Fruit fly (Drosophila melanogaster) whole organism, prepupa: ENCODE measurements around the gene Pmvk.
A peak's percentile ranks its signal among the peaks of the same experiment; 100 is the strongest.

ENCODE experiments used
- Blimp-1 ChIP-seq: fragments of 200-800 bp; sonication (Bioruptor generic); optimal IDR thresholded peaks from 3 replicates; lab custom pipeline; 2017; ENCODE audit warnings: missing biosample characterization, missing genetic modification characterization, mild to moderate bottlenecking, moderate library complexity, missing genetic modification reagents
- CG10631 ChIP-seq: fragments of 200-800 bp; sonication (Bioruptor generic); optimal IDR thresholded peaks from 2 replicates; lab custom pipeline; 2016; ENCODE audit warnings: missing biosample characterization, missing genetic modification characterization
- CG10669 ChIP-seq: fragments of 200-800 bp; sonication (Bioruptor generic); optimal IDR thresholded peaks from 3 replicates; lab custom pipeline; 2018; ENCODE audit warnings: missing biosample characterization, mild to moderate bottlenecking, missing genetic modification characterization, moderate library complexity
- CG11294 ChIP-seq: fragments of 200-800 bp; sonication (Bioruptor generic); IDR thresholded peaks from 2 replicates; pipeline ENCODE4 v1.3.6; 2022; ENCODE audit warnings: missing biosample characterization, missing genetic modification characterization
- CG11762 ChIP-seq: fragments of 200-800 bp; sonication (Bioruptor generic); optimal IDR thresholded peaks from 3 replicates; lab custom pipeline; 2016; ENCODE audit warnings: missing biosample characterization, missing genetic modification characterization; ENCODE audit not compliant: insufficient read depth
- CG11902 ChIP-seq: fragments of 200-800 bp; sonication (Bioruptor generic); optimal IDR thresholded peaks from 3 replicates; lab custom pipeline; 2016; ENCODE audit warnings: missing biosample characterization, missing genetic modification characterization
- CG16779 ChIP-seq: fragments of 200-800 bp; sonication (Bioruptor generic); optimal IDR thresholded peaks from 3 replicates; lab custom pipeline; 2017; ENCODE audit warnings: missing biosample characterization, mild to moderate bottlenecking, missing genetic modification characterization
- CG3032 ChIP-seq: fragments of 200-800 bp; optimal IDR thresholded peaks from 2 replicates; lab custom pipeline; 2019; ENCODE audit warnings: missing biosample characterization, mild to moderate bottlenecking, missing genetic modification characterization, moderate library complexity
- CG31627 ChIP-seq: fragments of 200-800 bp; sonication (Bioruptor generic); optimal IDR thresholded peaks from 3 replicates; lab custom pipeline; 2016; ENCODE audit warnings: missing biosample characterization, missing genetic modification characterization
- CG34406 ChIP-seq: fragments of 200-800 bp; sonication (Bioruptor generic); optimal IDR thresholded peaks from 3 replicates; lab custom pipeline; 2016; ENCODE audit warnings: missing biosample characterization, missing genetic modification characterization
- CG6163 ChIP-seq: fragments of 200-800 bp; sonication (Bioruptor generic); IDR thresholded peaks from 3 replicates; pipeline ENCODE4 v1.3.6; 2022; ENCODE audit warnings: missing biosample characterization, missing genetic modification characterization
- CG6276 ChIP-seq: fragments of 200-800 bp; sonication (Bioruptor generic); optimal IDR thresholded peaks from 2 replicates; lab custom pipeline; 2017; ENCODE audit warnings: missing biosample characterization, mild to moderate bottlenecking, missing genetic modification characterization
- CG6792 ChIP-seq: fragments of 200-800 bp; sonication (Bioruptor generic); optimal IDR thresholded peaks from 3 replicates; lab custom pipeline; 2016; ENCODE audit warnings: missing biosample characterization, missing genetic modification characterization
- CG6808 ChIP-seq: fragments of 200-800 bp; sonication (Bioruptor generic); optimal IDR thresholded peaks from 3 replicates; lab custom pipeline; 2017; ENCODE audit warnings: missing biosample characterization, missing genetic modification characterization, mild to moderate bottlenecking, moderate library complexity, missing genetic modification reagents
- CG6854 ChIP-seq: fragments of 200-800 bp; sonication (Bioruptor generic); optimal IDR thresholded peaks from 2 replicates; lab custom pipeline; 2017; ENCODE audit warnings: missing biosample characterization, mild to moderate bottlenecking, missing genetic modification characterization
- CG8119 ChIP-seq: fragments of 200-800 bp; sonication (Bioruptor generic); IDR thresholded peaks from 3 replicates; pipeline ENCODE4 v1.3.6; 2022; ENCODE audit warnings: missing biosample characterization, missing genetic modification characterization
- CG8632 ChIP-seq: fragments of 200-800 bp; sonication (Bioruptor generic); optimal IDR thresholded peaks from 3 replicates; lab custom pipeline; 2016; ENCODE audit warnings: missing biosample characterization, missing genetic modification characterization
- CG9139 ChIP-seq: fragments of 200-800 bp; sonication (Bioruptor generic); optimal IDR thresholded peaks from 3 replicates; lab custom pipeline; 2017; ENCODE audit warnings: missing biosample characterization, mild to moderate bottlenecking, missing genetic modification characterization
- Eip75B ChIP-seq: fragments of 200-800 bp; sonication (Bioruptor generic); optimal IDR thresholded peaks from 3 replicates; lab custom pipeline; 2016; ENCODE audit warnings: missing biosample characterization, missing genetic modification characterization
- Eip78C ChIP-seq: fragments of 200-800 bp; sonication (Bioruptor generic); peaks from one replicate; lab custom pipeline; 2016; ENCODE audit warnings: missing biosample characterization, missing genetic modification characterization
- Eip93F ChIP-seq: fragments of 200-800 bp; sonication (Bioruptor generic); optimal IDR thresholded peaks from 2 replicates; lab custom pipeline; 2016; ENCODE audit warnings: missing biosample characterization, mild to moderate bottlenecking, missing genetic modification characterization
- Ets96B ChIP-seq: fragments of 200-800 bp; optimal IDR thresholded peaks from 2 replicates; lab custom pipeline; 2019; ENCODE audit warnings: missing biosample characterization, mild to moderate bottlenecking, missing genetic modification characterization, moderate library complexity
- Gug ChIP-seq: fragments of 200-800 bp; sonication (Bioruptor generic); IDR thresholded peaks from 2 replicates; pipeline ENCODE4 v1.3.6; 2022; ENCODE audit warnings: missing biosample characterization, missing genetic modification characterization
- Hr38 ChIP-seq: sonication (Bioruptor generic); optimal IDR thresholded peaks from 2 replicates; lab custom pipeline; 2016; ENCODE audit warnings: missing biosample characterization, missing genetic modification characterization
- Hr39 ChIP-seq: fragments of 200-800 bp; sonication (Bioruptor generic); optimal IDR thresholded peaks from 2 replicates; lab custom pipeline; 2016; ENCODE audit warnings: missing biosample characterization, missing genetic modification characterization
- Hr4 ChIP-seq: fragments of 200-800 bp; sonication (Bioruptor generic); optimal IDR thresholded peaks from 3 replicates; lab custom pipeline; 2016; ENCODE audit warnings: missing biosample characterization, missing genetic modification characterization
- Lpt ChIP-seq: fragments of 200-800 bp; sonication (Bioruptor generic); optimal IDR thresholded peaks from 3 replicates; lab custom pipeline; 2016; ENCODE audit warnings: missing biosample characterization, missing genetic modification characterization
- Met ChIP-seq: fragments of 200-800 bp; sonication (Bioruptor generic); optimal IDR thresholded peaks from 3 replicates; lab custom pipeline; 2016; ENCODE audit warnings: missing biosample characterization, missing genetic modification characterization
- OdsH ChIP-seq: fragments of 200-800 bp; sonication (Bioruptor generic); optimal IDR thresholded peaks from 3 replicates; lab custom pipeline; 2016; ENCODE audit warnings: missing biosample characterization, missing genetic modification characterization
- Smox ChIP-seq: fragments of 200-800 bp; sonication (Bioruptor generic); optimal IDR thresholded peaks from 3 replicates; lab custom pipeline; 2016; ENCODE audit warnings: missing biosample characterization, missing genetic modification characterization
- Sox102F ChIP-seq: fragments of 200-800 bp; sonication (Bioruptor generic); optimal IDR thresholded peaks from 2 replicates; lab custom pipeline; 2016; ENCODE audit warnings: missing biosample characterization, mild to moderate bottlenecking, missing genetic modification characterization
- Sox14 ChIP-seq: fragments of 200-800 bp; sonication (Bioruptor generic); optimal IDR thresholded peaks from 3 replicates; lab custom pipeline; 2016; ENCODE audit warnings: missing biosample characterization, missing genetic modification characterization
- achi ChIP-seq: fragments of 200-800 bp; sonication (Bioruptor generic); optimal IDR thresholded peaks from 3 replicates; lab custom pipeline; 2016; ENCODE audit warnings: missing biosample characterization, missing genetic modification characterization
- acj6 ChIP-seq: fragments of 200-800 bp; sonication (Bioruptor generic); optimal IDR thresholded peaks from 3 replicates; lab custom pipeline; 2016; ENCODE audit warnings: missing biosample characterization, missing genetic modification characterization
- dac ChIP-seq: fragments of 200-800 bp; sonication (Bioruptor generic); optimal IDR thresholded peaks from 2 replicates; lab custom pipeline; 2017; ENCODE audit warnings: missing biosample characterization, mild to moderate bottlenecking, missing genetic modification characterization
- eg ChIP-seq: fragments of 200-800 bp; sonication (Bioruptor generic); IDR thresholded peaks from 3 replicates; pipeline ENCODE4 v1.3.6; 2022; ENCODE audit warnings: missing biosample characterization, missing genetic modification characterization
- esn ChIP-seq: fragments of 200-800 bp; sonication (Bioruptor generic); optimal IDR thresholded peaks from 2 replicates; lab custom pipeline; 2016; ENCODE audit warnings: missing biosample characterization, mild to moderate bottlenecking, missing genetic modification characterization, moderate library complexity
- fd59A ChIP-seq: fragments of 200-800 bp; sonication (Bioruptor generic); optimal IDR thresholded peaks from 2 replicates; lab custom pipeline; 2017; ENCODE audit warnings: missing biosample characterization, mild to moderate bottlenecking, missing genetic modification characterization, missing genetic modification reagents
- fd85E ChIP-seq: fragments of 200-800 bp; sonication (Bioruptor generic); optimal IDR thresholded peaks from 3 replicates; lab custom pipeline; 2016; ENCODE audit warnings: missing biosample characterization, missing genetic modification characterization
- fkh ChIP-seq: fragments of 200-800 bp; sonication (Bioruptor generic); optimal IDR thresholded peaks from 3 replicates; lab custom pipeline; 2017; ENCODE audit warnings: missing biosample characterization, mild to moderate bottlenecking, missing genetic modification characterization, moderate library complexity
- net ChIP-seq: fragments of 200-800 bp; sonication (Bioruptor generic); optimal IDR thresholded peaks from 3 replicates; lab custom pipeline; 2016; ENCODE audit warnings: missing biosample characterization, missing genetic modification characterization
- salr ChIP-seq, 2 experiments: fragments of 200-800 bp; sonication (Bioruptor generic); optimal IDR thresholded peaks; 3 replicates each; lab custom pipeline; 2016 to 2018; ENCODE audit warnings: missing biosample characterization in 2 of 2, missing genetic modification characterization in 2 of 2, mild to moderate bottlenecking in 1 of 2
- spab ChIP-seq: fragments of 200-800 bp; sonication (Bioruptor generic); optimal IDR thresholded peaks from 2 replicates; lab custom pipeline; 2017; ENCODE audit warnings: missing biosample characterization, mild to moderate bottlenecking, missing genetic modification characterization, missing genetic modification reagents
- ss ChIP-seq, 2 experiments: fragments of 200-800 bp; sonication (Bioruptor generic); optimal IDR thresholded peaks; 2 replicates in 1 of 2; 3 replicates in 1 of 2; lab custom pipeline; 2017 to 2018; ENCODE audit warnings: mild to moderate bottlenecking in 2 of 2, missing biosample characterization in 2 of 2, missing genetic modification characterization in 2 of 2, moderate library complexity in 1 of 2
- svp ChIP-seq: fragments of 200-800 bp; sonication (Bioruptor generic); peaks from one replicate; lab custom pipeline; 2016; ENCODE audit warnings: missing biosample characterization, missing genetic modification characterization
- topi ChIP-seq: fragments of 200-800 bp; sonication (Bioruptor generic); optimal IDR thresholded peaks from 3 replicates; lab custom pipeline; 2016; ENCODE audit warnings: missing biosample characterization, missing genetic modification characterization
- vri ChIP-seq: fragments of 200-800 bp; sonication (Bioruptor generic); optimal IDR thresholded peaks from 3 replicates; lab custom pipeline; 2016; ENCODE audit warnings: missing biosample characterization, mild to moderate bottlenecking, missing genetic modification characterization

Pmvk gene

dm6 chr2L:19546869-19547710 lies 33.1 kb downstream of the Pmvk start, which contains the start of gene CG10337 (continued):
- TF ChIP-seq CG6163 (GFP tag; lab: Robert Waterston, UW) (peak; percentile 42; the same call in 1 of the 3 replicates), CG34406 (GFP tag; lab: Kevin White, UChicago) (peak; percentile 28), fd85E (GFP tag; lab: Kevin White, UChicago) (no peak), Met (GFP tag; lab: Kevin White, UChicago) (peak; percentile 38), Hr39 (GFP tag; lab: Kevin White, UChicago) (peak; percentile 5), svp (GFP tag; lab: Kevin White, UChicago) (peak; percentile 72), achi (no peak)
- TF ChIP-seq, all 60 proteins: peak for 26

- TF ChIP-seq salr (GFP tag; optimal IDR thresholded peaks at IDR 0.05; lab: Kevin White, UChicago) = no peak
- no peak for TF ChIP-seq Gug (GFP tag; lab: Robert Waterston, UW)
- TF ChIP-seq Hr38 = no peak
- TF ChIP-seq topi = no peak
- no peak for TF ChIP-seq fd59A (GFP tag; lab: Kevin White, UChicago)
- no peak for TF ChIP-seq CG6808
- TF ChIP-seq Hr4 (GFP tag; lab: Kevin White, UChicago) = peak; percentile 8
- no peak for TF ChIP-seq Lpt
- no peak for TF ChIP-seq eg (GFP tag; lab: Robert Waterston, UW)
- no peak for TF ChIP-seq CG11762 (GFP tag; lab: Kevin White, UChicago)
- no peak for TF ChIP-seq OdsH (GFP tag; lab: Kevin White, UChicago)
- no peak for TF ChIP-seq CG9139 (GFP tag; lab: Kevin White, UChicago)
- TF ChIP-seq achi = no peak
- TF ChIP-seq net (GFP tag; lab: Kevin White, UChicago) = no peak
- peak; percentile 6 for TF ChIP-seq Smox (GFP tag; lab: Kevin White, UChicago)
- no peak for TF ChIP-seq Hr39 (GFP tag; lab: Kevin White, UChicago)
- TF ChIP-seq ss (GFP tag; optimal IDR thresholded peaks at IDR 0.05; lab: Kevin White, UChicago) = no peak
- no peak for TF ChIP-seq Sox102F (GFP tag; lab: Kevin White, UChicago)
- TF ChIP-seq Eip78C (GFP tag; lab: Kevin White, UChicago) = peak; percentile 57
- TF ChIP-seq spab (GFP tag; lab: Kevin White, UChicago) = no peak
- no peak for TF ChIP-seq Eip93F (GFP tag; lab: Kevin White, UChicago)
- TF ChIP-seq CG6276 (GFP tag; lab: Kevin White, UChicago) = peak; percentile 19
- TF ChIP-seq CG31627 = no peak
- no peak for TF ChIP-seq CG11902 (GFP tag; lab: Kevin White, UChicago)
- TF ChIP-seq Blimp-1 (GFP tag; lab: Kevin White, UChicago) = no peak
- TF ChIP-seq CG16779 (tag; lab: Kevin White, UChicago) = no peak
- TF ChIP-seq Sox14 (GFP tag; lab: Kevin White, UChicago) = peak; percentile 3
- TF ChIP-seq CG34406 (GFP tag; lab: Kevin White, UChicago) = no peak
- no peak for TF ChIP-seq CG6854 (GFP tag; lab: Kevin White, UChicago)
- TF ChIP-seq acj6 (GFP tag; lab: Kevin White, UChicago) = no peak
- TF ChIP-seq esn = peak; percentile 6
- TF ChIP-seq fd85E (GFP tag; lab: Kevin White, UChicago) = no peak
- no peak for TF ChIP-seq CG6792 (GFP tag; lab: Kevin White, UChicago)
- TF ChIP-seq CG11294 (GFP tag; lab: Robert Waterston, UW) = no peak
- TF ChIP-seq CG10631 (GFP tag; lab: Kevin White, UChicago) = no peak
- no peak for TF ChIP-seq Eip75B (GFP tag; lab: Kevin White, UChicago)
- no peak for TF ChIP-seq fkh
- no peak for TF ChIP-seq CG10669 (GFP tag; lab: Kevin White, UChicago)
- TF ChIP-seq svp (GFP tag; lab: Kevin White, UChicago) = no peak
- no peak for TF ChIP-seq CG8119 (GFP tag; lab: Robert Waterston, UW)
- no peak for TF ChIP-seq Ets96B (tag; lab: Kevin White, UChicago)
- no peak for TF ChIP-seq CG3032 (tag; lab: Kevin White, UChicago)
- TF ChIP-seq dac = no peak
- TF ChIP-seq vri (GFP tag; lab: Kevin White, UChicago) = no peak
- TF ChIP-seq CG8632 (GFP tag; lab: Kevin White, UChicago) = no peak
Measured at dm6 chr2L:19543010-19543564, 37.1 kb downstream of the Pmvk start.
